Fruit fly (Drosophila melanogaster) whole organism, prepupa: ENCODE results near the gene Cypl.

Experiments
- CG8119 ChIP-seq: fragments of 200-800 bp; sonication (Bioruptor generic); IDR thresholded peaks from 3 replicates; pipeline ENCODE4 v1.3.6; 2022; ENCODE audit warnings: missing biosample characterization, missing genetic modification characterization
- CG9139 ChIP-seq: fragments of 200-800 bp; sonication (Bioruptor generic); optimal IDR thresholded peaks from 3 replicates; lab custom pipeline; 2017; ENCODE audit warnings: missing biosample characterization, mild to moderate bottlenecking, missing genetic modification characterization
- Eip75B ChIP-seq: fragments of 200-800 bp; sonication (Bioruptor generic); optimal IDR thresholded peaks from 3 replicates; lab custom pipeline; 2016; ENCODE audit warnings: missing biosample characterization, missing genetic modification characterization
- Eip93F ChIP-seq: fragments of 200-800 bp; sonication (Bioruptor generic); optimal IDR thresholded peaks from 2 replicates; lab custom pipeline; 2016; ENCODE audit warnings: missing biosample characterization, mild to moderate bottlenecking, missing genetic modification characterization
- Hr39 ChIP-seq: fragments of 200-800 bp; sonication (Bioruptor generic); optimal IDR thresholded peaks from 2 replicates; lab custom pipeline; 2016; ENCODE audit warnings: missing biosample characterization, missing genetic modification characterization
- esn ChIP-seq: fragments of 200-800 bp; sonication (Bioruptor generic); optimal IDR thresholded peaks from 2 replicates; lab custom pipeline; 2016; ENCODE audit warnings: missing biosample characterization, mild to moderate bottlenecking, missing genetic modification characterization, moderate library complexity

- no peak for TF ChIP-seq Eip75B
- TF ChIP-seq esn (GFP tag; lab: Kevin White, UChicago), result no peak
- TF ChIP-seq Eip93F (GFP tag; lab: Kevin White, UChicago), result no peak
- no peak for TF ChIP-seq CG9139
- no peak for TF ChIP-seq CG8119 (GFP tag; lab: Robert Waterston, UW)
- no peak for TF ChIP-seq Hr39 (GFP tag; lab: Kevin White, UChicago)
These were observed 44.0 kb upstream of the Cypl start for dm6 chr3L:586582-587213.
